Worm (Caenorhabditis elegans) whole organism, L1 larva: ENCODE measurements around the gene ZC262.13.

Experiments
- C04F5.9 ChIP-seq: sonication (generic microtip); optimal IDR thresholded peaks from 2 replicates; lab custom pipeline; 2016; ENCODE audit warnings: missing genetic modification characterization, missing compliant biosample characterization
- C34B4.2 ChIP-seq: sonication (generic microtip); optimal IDR thresholded peaks from 2 replicates; lab custom pipeline; 2017; ENCODE audit warnings: mild to moderate bottlenecking, missing genetic modification characterization, missing compliant biosample characterization
- aha-1 ChIP-seq: fragments of 150-350 bp; optimal IDR thresholded peaks from 2 replicates; lab custom pipeline; 2014; ENCODE audit warnings: missing biosample characterization, missing genetic modification characterization
- blmp-1 ChIP-seq: fragments of 150-350 bp; optimal IDR thresholded peaks from 2 replicates; lab custom pipeline; 2014; ENCODE audit warnings: missing biosample characterization, missing genetic modification characterization
- ceh-82 ChIP-seq, 3 experiments: fragments of 150-350 bp in 1 of 3; sonication (generic microtip) in 2 of 3; optimal IDR thresholded peaks; 2 replicates each; lab custom pipeline; 2014 to 2017; ENCODE audit warnings: missing biosample characterization in 3 of 3, missing genetic modification characterization in 3 of 3
- ceh-88 ChIP-seq: fragments of 200-800 bp; sonication (Bioruptor generic); IDR thresholded peaks from 2 replicates; pipeline ENCODE4 v1.3.6; 2022; ENCODE audit warnings: missing genetic modification characterization, missing compliant biosample characterization
- ces-1 ChIP-seq: fragments of 150-350 bp; optimal IDR thresholded peaks from 2 replicates; lab custom pipeline; 2014; ENCODE audit warnings: missing biosample characterization, missing genetic modification reagents, missing genetic modification characterization
- dpl-1 ChIP-seq, 3 experiments: fragments of 150-350 bp in 2 of 3; sonication (generic microtip) in 1 of 3; optimal IDR thresholded peaks; 2 replicates each; lab custom pipeline; 2014 to 2017; ENCODE audit warnings: missing biosample characterization in 3 of 3, missing genetic modification characterization in 3 of 3, missing genetic modification reagents in 3 of 3
- efl-1 ChIP-seq, 4 experiments: fragments of 150-350 bp; optimal IDR thresholded peaks in 3 of 4; peaks in 1 of 4; 1 replicate in 1 of 4; 2 replicates in 3 of 4; lab custom pipeline; 2014; ENCODE audit warnings: missing biosample characterization in 2 of 4, missing genetic modification characterization in 2 of 4, missing genetic modification reagents in 2 of 4
- egl-13 ChIP-seq: sonication (generic microtip); optimal IDR thresholded peaks from 2 replicates; lab custom pipeline; 2016; ENCODE audit warnings: missing genotype, missing genetic modification reagents, missing genetic modification characterization, missing compliant biosample characterization
- elt-3 ChIP-seq, 6 experiments: fragments of 150-350 bp in 1 of 6; sonication (generic microtip); optimal IDR thresholded peaks; 2 replicates each; lab custom pipeline; 2017 to 2018; ENCODE audit warnings: missing biosample characterization in 6 of 6, missing genetic modification characterization in 6 of 6, inconsistent platforms in 1 of 6
- ets-5 ChIP-seq: fragments of 200-800 bp; sonication (Bioruptor generic); IDR thresholded peaks from 2 replicates; pipeline ENCODE4 v1.3.6; 2022; ENCODE audit warnings: missing genetic modification characterization, missing compliant biosample characterization
- fkh-10 ChIP-seq: sonication (generic microtip); optimal IDR thresholded peaks from 2 replicates; lab custom pipeline; 2017; ENCODE audit warnings: missing biosample characterization, missing genetic modification reagents, missing genetic modification characterization
- fkh-8 ChIP-seq: sonication (generic microtip); optimal IDR thresholded peaks from 2 replicates; lab custom pipeline; 2016; ENCODE audit warnings: mild to moderate bottlenecking, missing genetic modification characterization, missing compliant biosample characterization
- hlh-17 ChIP-seq: fragments of 200-800 bp; sonication (Bioruptor generic); optimal IDR thresholded peaks from 2 replicates; lab custom pipeline; 2018; ENCODE audit warnings: missing genetic modification characterization, mild to moderate bottlenecking, missing compliant biosample characterization, moderate library complexity, borderline replicate concordance
- hpl-2 ChIP-seq: fragments of 150-350 bp; optimal IDR thresholded peaks from 2 replicates; lab custom pipeline; 2014; ENCODE audit warnings: missing biosample characterization, missing genetic modification reagents, missing genetic modification characterization
- isw-1 ChIP-seq: fragments of 200-800 bp; sonication (Bioruptor generic); IDR thresholded peaks from 2 replicates; pipeline ENCODE4 v1.3.6; 2022; ENCODE audit warnings: missing genetic modification characterization, missing compliant biosample characterization
- lin-13 ChIP-seq: fragments of 150-350 bp; optimal IDR thresholded peaks from 2 replicates; lab custom pipeline; 2014; ENCODE audit warnings: missing biosample characterization, missing genetic modification reagents, missing genetic modification characterization
- lin-35 ChIP-seq, 2 experiments: fragments of 150-350 bp; optimal IDR thresholded peaks; 2 replicates each; lab custom pipeline; 2014; ENCODE audit warnings: missing biosample characterization in 2 of 2, missing genetic modification characterization in 2 of 2, missing genetic modification reagents in 2 of 2
- lir-3 ChIP-seq: sonication (generic microtip); optimal IDR thresholded peaks from 2 replicates; lab custom pipeline; 2016; ENCODE audit warnings: mild to moderate bottlenecking, missing genetic modification characterization, moderate library complexity, missing compliant biosample characterization; ENCODE audit not compliant: poor library complexity
- mep-1 ChIP-seq: fragments of 150-350 bp; optimal IDR thresholded peaks from 2 replicates; lab custom pipeline; 2014; ENCODE audit warnings: missing biosample characterization, missing genetic modification characterization
- nhr-12 ChIP-seq: sonication (generic microtip); optimal IDR thresholded peaks from 2 replicates; lab custom pipeline; 2017; ENCODE audit warnings: missing biosample characterization, missing genetic modification characterization
- nhr-19 ChIP-seq: fragments of 200-800 bp; sonication (Bioruptor generic); conservative IDR thresholded peaks from 2 replicates; pipeline ENCODE4 v1.3.6; 2022; ENCODE audit warnings: missing genetic modification characterization, missing compliant biosample characterization
- nhr-20 ChIP-seq: sonication (generic microtip); optimal IDR thresholded peaks from 2 replicates; lab custom pipeline; 2016; ENCODE audit warnings: mild to moderate bottlenecking, missing genetic modification characterization, missing compliant biosample characterization
- nhr-237 ChIP-seq: fragments of 150-350 bp; optimal IDR thresholded peaks from 2 replicates; lab custom pipeline; 2014; ENCODE audit warnings: missing biosample characterization, missing genetic modification characterization
- nhr-28 ChIP-seq: fragments of 150-350 bp; optimal IDR thresholded peaks from 2 replicates; lab custom pipeline; 2014; ENCODE audit warnings: missing biosample characterization, missing genetic modification characterization
- nhr-47 ChIP-seq: sonication (generic microtip); optimal IDR thresholded peaks from 2 replicates; lab custom pipeline; 2016; ENCODE audit warnings: mild to moderate bottlenecking, missing genetic modification characterization, moderate library complexity, missing compliant biosample characterization
- nhr-71 ChIP-seq: sonication (generic microtip); optimal IDR thresholded peaks from 2 replicates; lab custom pipeline; 2016; ENCODE audit warnings: mild to moderate bottlenecking, missing genetic modification characterization, moderate library complexity, missing compliant biosample characterization
- nhr-84 ChIP-seq: sonication (generic microtip); optimal IDR thresholded peaks from 2 replicates; lab custom pipeline; 2017; ENCODE audit warnings: missing biosample characterization, missing genetic modification characterization
- nhr-85 ChIP-seq: sonication (generic microtip); peaks from one replicate; lab custom pipeline; 2016; ENCODE audit warnings: missing genetic modification characterization, inconsistent platforms, missing compliant biosample characterization
- pax-3 ChIP-seq: fragments of 200-800 bp; sonication (Bioruptor generic); optimal IDR thresholded peaks from 2 replicates; lab custom pipeline; 2018; ENCODE audit warnings: mild to moderate bottlenecking, missing genetic modification characterization, moderate library complexity, missing compliant biosample characterization
- pqm-1 ChIP-seq: sonication (generic microtip); optimal IDR thresholded peaks from 3 replicates; lab custom pipeline; 2017; ENCODE audit warnings: missing biosample characterization, missing genetic modification characterization
- sptf-1 ChIP-seq: fragments of 150-350 bp; optimal IDR thresholded peaks from 2 replicates; lab custom pipeline; 2014; ENCODE audit warnings: missing biosample characterization, missing genetic modification characterization
- swsn-7 ChIP-seq: sonication (generic microtip); optimal IDR thresholded peaks from 2 replicates; lab custom pipeline; 2016; ENCODE audit warnings: missing genetic modification characterization, missing compliant biosample characterization
- tbx-2 ChIP-seq: sonication (generic microtip); optimal IDR thresholded peaks from 2 replicates; lab custom pipeline; 2016; ENCODE audit warnings: missing genetic modification characterization, missing compliant biosample characterization
- tlp-1 ChIP-seq: fragments of 150-350 bp; optimal IDR thresholded peaks from 2 replicates; lab custom pipeline; 2014; ENCODE audit warnings: missing biosample characterization, missing genetic modification characterization
- zag-1 ChIP-seq: fragments of 150-350 bp; optimal IDR thresholded peaks from 2 replicates; lab custom pipeline; 2014; ENCODE audit warnings: missing biosample characterization, missing genetic modification characterization
- zip-4 ChIP-seq: fragments of 200-800 bp; sonication (Bioruptor generic); optimal IDR thresholded peaks from 2 replicates; lab custom pipeline; 2018; ENCODE audit warnings: mild to moderate bottlenecking, missing genetic modification characterization, moderate library complexity, missing compliant biosample characterization
- ztf-4 ChIP-seq: fragments of 150-350 bp; optimal IDR thresholded peaks from 2 replicates; lab custom pipeline; 2014; ENCODE audit warnings: missing biosample characterization, missing genetic modification characterization

ZC262.13 gene

DNA sequence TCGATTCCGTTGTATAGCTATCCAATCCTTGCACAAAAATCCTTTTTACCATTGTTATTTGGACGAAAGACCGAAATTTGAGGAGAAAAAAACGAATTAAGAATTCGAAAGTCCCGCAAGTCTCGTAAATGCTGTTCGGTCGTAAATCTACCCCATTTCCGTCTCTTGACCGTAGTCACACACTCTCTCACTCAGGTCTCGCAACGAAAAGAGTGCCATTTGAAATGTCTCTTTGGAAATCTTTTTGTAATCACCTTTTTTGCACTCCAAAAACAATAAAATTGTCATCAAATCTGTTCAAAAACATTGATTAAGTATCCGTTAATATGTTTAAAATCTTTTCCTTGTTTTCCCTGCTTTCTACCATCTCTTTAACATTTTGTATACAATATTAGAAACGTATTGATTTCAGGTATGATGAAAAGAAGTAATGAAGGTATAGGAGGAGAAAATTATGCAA lies 32.2 kb downstream of the ZC262.13 start, which contains the start of the genes R05D3.8 and rfp-1 (continued):
- peak; percentile 87 to 91 for TF ChIP-seq lin-35 (GFP tag; optimal IDR thresholded peaks at IDR 0.05; lab: Kevin White, UChicago)
- TF ChIP-seq aha-1 (tag; lab: Kevin White, UChicago) = no peak
- TF ChIP-seq ztf-4 (tag; lab: Kevin White, UChicago) = peak; percentile 43
- no peak for TF ChIP-seq nhr-28 (tag; lab: Kevin White, UChicago)
- TF ChIP-seq C04F5.9 (tag; lab: Kevin White, UChicago) = peak; percentile 58
- no peak for TF ChIP-seq hlh-17 (GFP tag; lab: Kevin White, UChicago)
- TF ChIP-seq nhr-19 (GFP tag; lab: Robert Waterston, UW) = peak; percentile 68
- no peak for TF ChIP-seq pax-3
- peak; percentile 60 for TF ChIP-seq isw-1 (GFP tag; lab: Robert Waterston, UW)
- TF ChIP-seq nhr-47 = peak; percentile 80
- TF ChIP-seq, all 84 proteins: peak for 48

DNA sequence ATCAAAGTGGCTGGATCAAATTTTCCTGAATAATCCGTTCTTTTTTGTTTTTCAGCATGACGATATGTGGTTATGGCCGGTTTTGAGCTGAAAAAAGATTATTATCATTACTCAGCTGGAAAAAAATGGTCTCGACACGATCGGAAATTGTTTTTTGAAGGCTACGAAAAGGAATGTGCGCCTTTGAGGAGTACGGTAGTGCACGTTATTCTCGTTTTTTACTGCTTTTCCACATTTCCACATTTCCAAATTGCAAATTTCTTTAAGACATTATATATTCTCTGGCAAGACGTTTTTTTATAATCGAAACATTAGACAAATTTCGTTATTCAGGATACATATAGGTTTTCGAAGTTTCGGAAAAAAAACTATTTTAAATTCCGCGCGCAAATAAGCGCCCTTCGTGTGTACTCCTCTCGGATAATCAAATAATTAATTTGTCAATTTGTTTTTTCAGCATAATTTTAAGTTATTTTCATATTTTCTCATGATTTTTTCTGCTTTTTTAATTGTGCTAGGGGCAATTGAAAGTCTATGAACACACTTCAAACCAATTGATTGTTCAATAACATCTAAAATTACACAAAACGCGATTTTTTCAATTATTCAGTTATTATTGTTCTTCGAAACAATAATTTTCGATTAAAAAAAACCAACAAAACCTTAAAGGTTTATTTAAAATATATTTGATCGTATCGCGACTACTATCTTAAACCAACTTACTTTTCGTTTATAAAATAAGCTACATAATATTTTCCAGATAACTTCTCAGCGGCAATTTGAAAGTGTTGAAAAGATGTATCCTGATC lies 37.4 kb downstream of the ZC262.13 start, which contains the start of gene R05D3.3:
R05D3.3 (plus strand) TSS at position 759 of the 809 bp plus-strand sequence.
- TF ChIP-seq efl-1 (optimal IDR thresholded peaks at IDR 0.05; lab: Kevin White, UChicago) = peak in 1 of 2 experiments; percentile 29
- peak; percentile 33 to 93 for TF ChIP-seq efl-1 (GFP tag; optimal IDR thresholded peaks at IDR 0.05 in 1 of 2; lab: Kevin White, UChicago)
- peak in 1 of 2 experiments; percentile 62 for TF ChIP-seq lin-35 (GFP tag; optimal IDR thresholded peaks at IDR 0.05; lab: Kevin White, UChicago)
- TF ChIP-seq ceh-88 = no peak
- no peak for TF ChIP-seq nhr-28 (tag; lab: Kevin White, UChicago)
- peak in 2 of 3 experiments; percentile 4 to 36 for TF ChIP-seq dpl-1 (GFP tag; optimal IDR thresholded peaks at IDR 0.05; lab: Kevin White, UChicago)

DNA sequence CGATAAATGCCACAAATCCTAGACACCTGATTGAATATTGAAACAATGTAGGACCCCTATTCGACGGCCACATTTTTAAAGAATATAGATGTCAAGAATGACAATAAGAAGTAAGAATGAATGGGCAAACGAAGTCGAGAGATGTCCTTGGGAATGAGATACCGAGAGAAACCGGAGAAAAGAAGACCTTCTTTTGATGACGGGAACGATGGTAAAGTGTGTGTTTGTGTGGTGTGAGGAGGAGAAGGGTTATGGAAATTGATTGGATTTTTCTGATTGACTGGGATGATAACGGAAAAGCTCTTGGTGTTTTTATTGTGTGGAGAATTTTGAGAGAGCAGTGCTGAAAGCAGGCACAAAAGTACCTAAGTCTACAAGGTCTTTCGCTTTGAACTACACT lies 42.6 kb downstream of the ZC262.13 start, which contains the start of gene R05D3.9:
R05D3.9 (minus strand) TSS at position 101 of the 400 bp plus-strand sequence.
- TF ChIP-seq ceh-82 (tag; optimal IDR thresholded peaks at IDR 0.05; lab: Kevin White, UChicago) (no peak), nhr-20 (tag; lab: Kevin White, UChicago) (no peak), zag-1 (tag; lab: Kevin White, UChicago) (no peak), nhr-84 (tag; lab: Kevin White, UChicago) (no peak), blmp-1 (tag; lab: Kevin White, UChicago) (peak; percentile 35), C34B4.2 (tag; lab: Kevin White, UChicago) (no peak), lir-3 (no peak), ets-5 (GFP tag; lab: Robert Waterston, UW) (no peak), swsn-7 (tag; lab: Kevin White, UChicago) (no peak), tlp-1 (no peak), nhr-12 (tag; lab: Kevin White, UChicago) (no peak), fkh-8 (no peak), ces-1 (GFP tag; lab: Kevin White, UChicago) (no peak), nhr-47 (no peak), elt-3 (tag; optimal IDR thresholded peaks at IDR 0.05; lab: Kevin White, UChicago) (no peak), nhr-237 (tag; lab: Kevin White, UChicago) (no peak), mep-1 (tag; lab: Kevin White, UChicago) (peak; percentile 49), efl-1 (optimal IDR thresholded peaks at IDR 0.05; lab: Kevin White, UChicago) (no peak), efl-1 (GFP tag; optimal IDR thresholded peaks at IDR 0.05 in 1 of 2; lab: Kevin White, UChicago) (peak in 1 of 2 experiments; percentile 6), sptf-1 (tag; lab: Kevin White, UChicago) (no peak), lin-35 (GFP tag; optimal IDR thresholded peaks at IDR 0.05; lab: Kevin White, UChicago) (no peak), tbx-2 (tag; lab: Kevin White, UChicago) (no peak), fkh-10 (GFP tag; lab: Kevin White, UChicago) (no peak), zip-4 (GFP tag; lab: Kevin White, UChicago) (no peak), lin-13 (GFP tag; lab: Kevin White, UChicago) (no peak), ceh-88 (no peak), egl-13 (tag; lab: Kevin White, UChicago) (no peak), hpl-2 (no peak), dpl-1 (GFP tag; optimal IDR thresholded peaks at IDR 0.05; lab: Kevin White, UChicago) (no peak), pqm-1 (tag; lab: Kevin White, UChicago) (no peak), nhr-85 (tag; lab: Kevin White, UChicago) (peak; percentile 46), nhr-71 (no peak)
